Fruit fly (Drosophila melanogaster): ENCODE measurements around the gene Phyhd1.

DNA sequence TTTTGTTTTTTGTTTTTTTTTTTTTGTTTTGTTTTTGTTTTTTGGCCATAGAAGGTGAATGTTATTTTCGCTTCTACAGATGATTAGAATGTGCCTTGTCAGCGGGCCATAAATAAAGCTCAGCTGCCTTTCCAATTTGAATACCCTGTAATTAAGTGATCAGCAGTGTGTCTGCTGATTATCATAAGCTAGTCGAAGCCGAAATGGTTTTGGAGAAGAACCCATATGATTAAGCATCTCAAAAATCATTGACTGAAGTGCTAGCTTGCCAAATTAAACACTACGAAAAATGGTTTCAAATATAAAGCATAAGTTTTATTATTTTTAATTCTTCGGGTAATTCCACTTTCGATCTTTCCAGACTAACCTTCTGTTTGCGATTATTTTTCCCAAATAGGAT lies 2.5 kb upstream of the Phyhd1 start:
- no peak for TF ChIP-seq Dll (optimal IDR thresholded peaks at IDR 0.05)
- no peak for TF ChIP-seq EcR (GFP tag; optimal IDR thresholded peaks at IDR 0.05)
- no peak for TF ChIP-seq CG8478 (optimal IDR thresholded peaks at IDR 0.05)
- TF ChIP-seq psq (optimal IDR thresholded peaks at IDR 0.05) = no peak

All from whole organism.